Worm (Caenorhabditis elegans) whole organism, L3 larva: Measurements from ENCODE around the gene C08F8.9.

Experiments
- fkh-10 ChIP-seq: sonication (generic microtip); optimal IDR thresholded peaks from 2 replicates; lab custom pipeline; 2017; ENCODE audit warnings: missing biosample characterization, missing genetic modification reagents, missing genetic modification characterization
- nhr-11 ChIP-seq: fragments of 150-350 bp; optimal IDR thresholded peaks from 2 replicates; lab custom pipeline; 2014; ENCODE audit warnings: missing biosample characterization, missing genetic modification characterization
- nhr-12 ChIP-seq: fragments of 150-350 bp; optimal IDR thresholded peaks from 2 replicates; lab custom pipeline; 2014; ENCODE audit warnings: missing biosample characterization, missing genetic modification characterization
- nhr-237 ChIP-seq: fragments of 150-350 bp; optimal IDR thresholded peaks from 2 replicates; lab custom pipeline; 2014; ENCODE audit warnings: missing biosample characterization, missing genetic modification characterization
- nhr-25 ChIP-seq: sonication (generic microtip); optimal IDR thresholded peaks from 2 replicates; lab custom pipeline; 2017; ENCODE audit warnings: missing biosample characterization, missing genetic modification characterization
- pqm-1 ChIP-seq: fragments of 150-350 bp; optimal IDR thresholded peaks from 2 replicates; lab custom pipeline; 2017; ENCODE audit warnings: missing biosample characterization, missing genetic modification characterization, inconsistent platforms
- skn-1 ChIP-seq: fragments of 150-350 bp; optimal IDR thresholded peaks from 2 replicates; lab custom pipeline; 2014; ENCODE audit warnings: missing biosample characterization, missing genetic modification characterization
- snpc-4 ChIP-seq: fragments of 150-350 bp; optimal IDR thresholded peaks from 2 replicates; lab custom pipeline; 2014; ENCODE audit warnings: missing biosample characterization, missing genetic modification characterization
- unc-39 ChIP-seq: sonication (generic microtip); optimal IDR thresholded peaks from 4 replicates; lab custom pipeline; 2017; ENCODE audit warnings: missing biosample characterization, missing genetic modification characterization
- unc-62 ChIP-seq: fragments of 150-350 bp; sonication (generic microtip); optimal IDR thresholded peaks from 4 replicates; lab custom pipeline; 2014; ENCODE audit warnings: missing biosample characterization, missing genetic modification reagents, missing genetic modification characterization
- ztf-11 ChIP-seq: fragments of 150-350 bp; optimal IDR thresholded peaks from 2 replicates; lab custom pipeline; 2014; ENCODE audit warnings: missing biosample characterization, missing genetic modification characterization

DNA sequence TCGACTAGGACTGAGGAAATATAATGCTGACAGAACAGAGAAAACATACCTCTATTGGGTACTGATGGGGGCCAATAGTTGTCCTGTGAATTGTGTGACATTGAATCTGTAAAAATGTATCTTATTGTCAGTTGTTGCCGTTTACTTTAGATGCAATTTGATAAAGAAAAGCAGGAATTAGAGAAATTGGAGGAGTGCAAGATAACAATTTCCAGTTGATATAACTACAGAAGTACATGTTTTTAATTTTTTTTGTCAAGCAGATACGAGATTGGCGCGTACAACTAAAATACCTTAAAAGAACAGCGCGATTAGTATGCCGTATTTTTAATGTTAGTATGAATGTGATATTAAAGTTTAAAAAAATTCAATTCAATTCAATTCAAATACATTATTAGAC, 39.6 kb upstream of the C08F8.9 start, which contains the start of gene zip-6:
- TF ChIP-seq skn-1: no peak
- TF ChIP-seq nhr-11: no peak
- no peak for TF ChIP-seq snpc-4 (tag; lab: Kevin White, UChicago)
- no peak for TF ChIP-seq pqm-1
- TF ChIP-seq fkh-10 (GFP tag; lab: Kevin White, UChicago): no peak
- no peak for TF ChIP-seq unc-39 (tag; lab: Kevin White, UChicago)
- TF ChIP-seq ztf-11 (tag; lab: Kevin White, UChicago): no peak
- no peak for TF ChIP-seq nhr-237
- TF ChIP-seq nhr-25 (tag; lab: Kevin White, UChicago): no peak
- no peak for TF ChIP-seq unc-62
- TF ChIP-seq nhr-12 (tag; lab: Kevin White, UChicago): no peak
